Worm (Caenorhabditis elegans): Measurements from ENCODE around the gene cyp-34A1.

The cyp-34A1 gene

DNA sequence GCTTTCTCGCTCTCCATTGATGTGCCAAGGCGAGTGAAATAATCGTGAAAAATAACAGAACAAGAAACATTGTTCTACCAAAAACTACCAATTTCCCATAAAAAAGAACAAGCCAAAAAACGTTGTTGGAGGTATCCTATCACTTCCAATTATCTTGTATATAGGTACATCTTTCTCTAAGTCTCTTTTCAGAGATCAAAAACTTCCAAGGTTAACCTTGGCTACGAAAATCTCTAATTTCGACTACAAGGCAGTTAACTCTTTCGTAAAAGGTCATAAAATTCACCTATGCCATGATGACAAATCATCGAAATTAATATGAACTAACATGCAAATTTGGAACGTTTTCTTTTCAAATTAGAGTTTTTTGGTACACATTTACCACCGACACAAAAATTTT lies at the start of gene cyp-34A1:
Gene cyp-34A1 (minus strand): TSS at position 101 of the 400 bp plus-strand sequence.
- TF ChIP-seq mab-5 (tag; optimal IDR thresholded peaks at IDR 0.05): no peak
- TF ChIP-seq tbx-8 (GFP tag; optimal IDR thresholded peaks at IDR 0.05): no peak
- no peak for TF ChIP-seq ztf-11 (tag; optimal IDR thresholded peaks at IDR 0.05)
- no peak for TF ChIP-seq M03D4.4 (tag; optimal IDR thresholded peaks at IDR 0.05)
- TF ChIP-seq cnd-1 (tag; optimal IDR thresholded peaks at IDR 0.05): no peak
- no peak for TF ChIP-seq ham-2 (GFP tag; optimal IDR thresholded peaks at IDR 0.05)
- no peak for TF ChIP-seq bed-3 (GFP tag; optimal IDR thresholded peaks at IDR 0.05)
- TF ChIP-seq unc-62 (GFP tag; optimal IDR thresholded peaks at IDR 0.05): no peak
- TF ChIP-seq blmp-1 (tag; optimal IDR thresholded peaks at IDR 0.05): no peak
- no peak for TF ChIP-seq sem-2 (GFP tag; optimal IDR thresholded peaks at IDR 0.05)
- TF ChIP-seq nhr-28 (tag; optimal IDR thresholded peaks at IDR 0.05): no peak
- TF ChIP-seq pha-4 (tag; optimal IDR thresholded peaks at IDR 0.05): no peak
- no peak for TF ChIP-seq ceh-39 (tag; optimal IDR thresholded peaks at IDR 0.05)
- TF ChIP-seq ceh-83 (GFP tag; optimal IDR thresholded peaks at IDR 0.05): no peak
- TF ChIP-seq elt-3 (tag; optimal IDR thresholded peaks at IDR 0.05): no peak
- TF ChIP-seq ces-1 (GFP tag; optimal IDR thresholded peaks at IDR 0.05): no peak

DNA sequence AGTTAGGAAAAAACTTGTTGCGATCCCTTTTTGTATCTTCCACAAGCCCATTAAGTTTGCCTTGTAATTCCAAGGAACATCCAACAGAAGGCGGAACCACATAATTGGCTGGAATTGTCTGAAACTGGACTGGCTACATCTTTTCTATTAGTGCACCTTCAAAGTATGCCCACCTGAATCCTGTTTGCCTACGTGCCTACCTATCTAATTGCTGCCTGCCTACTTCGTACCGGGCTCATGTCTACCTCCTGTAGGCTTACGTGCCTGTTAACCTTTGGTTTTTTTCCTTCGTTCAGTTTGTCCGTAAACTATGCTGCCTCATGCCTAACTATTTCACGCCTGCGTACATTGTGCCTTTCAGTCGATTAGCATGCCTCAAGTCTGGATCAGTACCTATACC lies 49.6 kb upstream of the cyp-34A1 start, which contains the start of gene wrt-7:
Gene wrt-7 (minus strand): TSS at position 101 of the 400 bp plus-strand sequence.
- no peak for TF ChIP-seq bed-3 (GFP tag; optimal IDR thresholded peaks at IDR 0.05)
- TF ChIP-seq mls-2 (tag; optimal IDR thresholded peaks at IDR 0.05): no peak
- no peak for TF ChIP-seq cnd-1 (tag; optimal IDR thresholded peaks at IDR 0.05)
- no peak for TF ChIP-seq unc-39 (tag; optimal IDR thresholded peaks at IDR 0.05)
- TF ChIP-seq pha-4 (tag; optimal IDR thresholded peaks at IDR 0.05): no peak
- no peak for TF ChIP-seq flh-1 (GFP tag; optimal IDR thresholded peaks at IDR 0.05)
- no peak for TF ChIP-seq mab-5 (tag; optimal IDR thresholded peaks at IDR 0.05)
- no peak for TF ChIP-seq sem-2 (GFP tag; optimal IDR thresholded peaks at IDR 0.05)
- no peak for TF ChIP-seq ceh-43 (GFP tag; optimal IDR thresholded peaks at IDR 0.05)
- no peak for TF ChIP-seq ztf-11 (tag; optimal IDR thresholded peaks at IDR 0.05)
- TF ChIP-seq blmp-1 (tag; optimal IDR thresholded peaks at IDR 0.05): no peak
- no peak for TF ChIP-seq nhr-28 (tag; optimal IDR thresholded peaks at IDR 0.05)
- TF ChIP-seq nhr-237 (tag; optimal IDR thresholded peaks at IDR 0.05): no peak
- no peak for TF ChIP-seq drap-1 (GFP tag; optimal IDR thresholded peaks at IDR 0.05)
- no peak for TF ChIP-seq tbx-8 (GFP tag; optimal IDR thresholded peaks at IDR 0.05)
- no peak for TF ChIP-seq ceh-39 (tag; optimal IDR thresholded peaks at IDR 0.05)

ce11 chrV:15332851-15333250 lies 45.1 kb upstream of the cyp-34A1 start, which contains the start of gene srw-113:
Gene srw-113, plus strand, starts transcription at chrV:15333151.
- TF ChIP-seq mls-2 (tag; optimal IDR thresholded peaks at IDR 0.05) (no peak), unc-62 (GFP tag; optimal IDR thresholded peaks at IDR 0.05) (no peak), tbx-8 (GFP tag; optimal IDR thresholded peaks at IDR 0.05) (no peak), bed-3 (GFP tag; optimal IDR thresholded peaks at IDR 0.05) (no peak), lin-13 (tag; optimal IDR thresholded peaks at IDR 0.05) (no peak), sem-2 (GFP tag; optimal IDR thresholded peaks at IDR 0.05) (no peak), nhr-12 (tag; optimal IDR thresholded peaks at IDR 0.05) (no peak), ztf-11 (tag; optimal IDR thresholded peaks at IDR 0.05) (no peak), blmp-1 (tag; optimal IDR thresholded peaks at IDR 0.05) (no peak), flh-1 (GFP tag; optimal IDR thresholded peaks at IDR 0.05) (no peak), sptf-1 (tag; optimal IDR thresholded peaks at IDR 0.05) (no peak), ceh-83 (GFP tag; optimal IDR thresholded peaks at IDR 0.05) (no peak), ham-2 (GFP tag; optimal IDR thresholded peaks at IDR 0.05) (no peak), nhr-2 (tag; optimal IDR thresholded peaks at IDR 0.05) (no peak), ceh-39 (tag; optimal IDR thresholded peaks at IDR 0.05) (no peak), unc-120 (tag; optimal IDR thresholded peaks at IDR 0.05; ENCODE audit: poor library complexity, severe bottlenecking) (no peak), lin-32 (GFP tag; optimal IDR thresholded peaks at IDR 0.05) (no peak), nhr-28 (tag; optimal IDR thresholded peaks at IDR 0.05) (no peak)

DNA sequence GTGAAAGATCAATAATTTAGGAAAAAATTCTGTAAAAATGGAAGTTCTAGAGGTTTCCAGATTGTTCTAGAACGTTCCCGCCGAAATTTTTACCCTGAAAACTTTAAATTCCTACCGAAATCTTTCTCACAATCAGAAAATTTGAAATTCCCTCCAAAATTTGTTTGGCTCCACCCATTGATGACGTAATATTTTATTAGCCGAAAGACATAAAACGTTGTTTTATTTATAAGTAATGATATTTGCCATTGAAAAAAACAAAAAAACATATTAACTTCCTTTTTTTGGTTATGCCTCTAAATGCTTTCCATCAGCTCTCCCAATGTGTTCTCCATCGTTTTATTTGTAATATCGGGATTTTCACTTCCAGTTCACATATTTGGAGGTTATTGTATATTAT lies 42.6 kb upstream of the cyp-34A1 start, which contains the start of gene srh-295:
Gene srh-295 (plus strand): TSS at position 301 of the 400 bp plus-strand sequence.
- TF ChIP-seq lin-13 (tag; optimal IDR thresholded peaks at IDR 0.05) (no peak), zip-8 (tag; optimal IDR thresholded peaks at IDR 0.05) (peak; percentile 70)

DNA sequence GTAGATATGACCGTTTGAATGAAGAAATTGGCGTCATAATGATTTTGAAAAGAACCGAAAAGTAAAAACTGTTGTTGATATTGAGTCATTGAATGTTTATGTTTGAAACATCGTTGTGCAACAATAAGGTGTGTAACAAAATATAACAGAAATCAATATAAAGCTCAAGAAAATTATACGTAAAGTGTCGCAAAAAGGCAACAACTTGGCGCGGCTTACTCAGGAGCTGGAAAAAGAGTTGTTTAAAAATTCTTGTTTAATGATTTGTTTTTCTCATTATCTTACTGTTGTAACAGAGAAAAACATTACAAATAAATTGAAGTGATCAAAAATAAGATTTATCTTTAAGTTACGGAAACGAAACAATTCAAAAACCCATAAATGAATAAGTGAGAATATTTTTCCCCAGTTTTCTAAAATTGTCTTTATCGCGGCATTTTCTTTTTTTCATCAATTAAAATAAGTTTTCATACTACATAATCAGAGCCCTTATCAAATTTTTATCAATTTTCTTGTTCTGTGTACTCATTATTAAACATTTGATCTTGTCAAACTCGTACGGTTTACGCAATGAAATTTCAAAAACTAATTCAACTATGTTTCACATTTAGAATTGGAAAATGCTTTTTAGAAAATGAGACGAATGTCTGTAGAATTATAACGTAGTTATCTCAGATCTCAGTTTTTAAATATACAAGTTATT lies 40.1 kb upstream of the cyp-34A1 start, which contains the start of gene ZK1037.6:
Gene ZK1037.6 (minus strand): TSS at position 51 of the 703 bp plus-strand sequence.
- TF ChIP-seq ceh-43 (GFP tag; optimal IDR thresholded peaks at IDR 0.05): no peak
- TF ChIP-seq ceh-83 (GFP tag; optimal IDR thresholded peaks at IDR 0.05): no peak
- no peak for TF ChIP-seq nhr-12 (tag; optimal IDR thresholded peaks at IDR 0.05)
- TF ChIP-seq zip-8 (tag; optimal IDR thresholded peaks at IDR 0.05): no peak
- TF ChIP-seq nhr-2 (tag; optimal IDR thresholded peaks at IDR 0.05): no peak
- no peak for TF ChIP-seq lin-32 (GFP tag; optimal IDR thresholded peaks at IDR 0.05)
- TF ChIP-seq hlh-1 (tag; optimal IDR thresholded peaks at IDR 0.05): no peak
- no peak for TF ChIP-seq ces-1 (GFP tag; optimal IDR thresholded peaks at IDR 0.05)
- no peak for TF ChIP-seq blmp-1 (tag; optimal IDR thresholded peaks at IDR 0.05)
- TF ChIP-seq drap-1 (GFP tag; optimal IDR thresholded peaks at IDR 0.05): no peak
- no peak for TF ChIP-seq nhr-237 (tag; optimal IDR thresholded peaks at IDR 0.05)
- no peak for TF ChIP-seq sptf-1 (tag; optimal IDR thresholded peaks at IDR 0.05)
- TF ChIP-seq unc-62 (GFP tag; optimal IDR thresholded peaks at IDR 0.05): no peak
- no peak for TF ChIP-seq unc-120 (tag; optimal IDR thresholded peaks at IDR 0.05; ENCODE audit: poor library complexity, severe bottlenecking)
- TF ChIP-seq mls-2 (tag; optimal IDR thresholded peaks at IDR 0.05): no peak
- no peak for TF ChIP-seq snpc-4 (tag; optimal IDR thresholded peaks at IDR 0.05)
- no peak for TF ChIP-seq cnd-1 (tag; optimal IDR thresholded peaks at IDR 0.05)
- no peak for TF ChIP-seq ham-2 (GFP tag; optimal IDR thresholded peaks at IDR 0.05)
